Fruit fly (Drosophila melanogaster) whole organism, embryonic: ENCODE measurements around the gene CG42323.

Experiments used
- Atf3 ChIP-seq: fragments of 200-800 bp; sonication (Bioruptor generic); optimal IDR thresholded peaks from 3 replicates; lab custom pipeline; 2016; ENCODE audit warnings: missing biosample characterization, missing genetic modification characterization
- B-H1 ChIP-seq: fragments of 200-800 bp; sonication (Bioruptor generic); IDR thresholded peaks from 3 replicates; pipeline ENCODE4 v1.3.6; 2022; ENCODE audit warnings: missing biosample characterization, missing genetic modification characterization
- Bgb ChIP-seq: fragments of 200-800 bp; sonication (Bioruptor generic); IDR thresholded peaks from 2 replicates; pipeline ENCODE4 v1.3.6; 2022; ENCODE audit warnings: missing biosample characterization, missing genetic modification characterization; ENCODE audit not compliant: partially characterized antibody
- C15 ChIP-seq: fragments of 200-800 bp; sonication (Bioruptor generic); IDR thresholded peaks from 3 replicates; pipeline ENCODE4 v1.3.6; 2022; ENCODE audit warnings: missing biosample characterization, missing genetic modification characterization
- CG10274 ChIP-seq: fragments of 200-800 bp; sonication (Bioruptor generic); optimal IDR thresholded peaks from 3 replicates; lab custom pipeline; 2017; ENCODE audit warnings: missing biosample characterization, mild to moderate bottlenecking, missing genetic modification characterization
- CG11398 ChIP-seq: fragments of 200-800 bp; sonication (Bioruptor generic); optimal IDR thresholded peaks from 2 replicates; lab custom pipeline; 2016; ENCODE audit warnings: missing biosample characterization, missing genetic modification characterization
- CG12104 ChIP-seq: fragments of 200-800 bp; sonication (Bioruptor generic); optimal IDR thresholded peaks from 3 replicates; lab custom pipeline; 2016; ENCODE audit warnings: missing biosample characterization, missing genetic modification characterization
- CG13894 ChIP-seq: fragments of 200-800 bp; sonication (Bioruptor generic); optimal IDR thresholded peaks from 3 replicates; lab custom pipeline; 2018; ENCODE audit warnings: missing biosample characterization, mild to moderate bottlenecking, missing genetic modification characterization, moderate library complexity
- CG1529 ChIP-seq: fragments of 200-800 bp; sonication (Bioruptor generic); optimal IDR thresholded peaks from 3 replicates; lab custom pipeline; 2018; ENCODE audit warnings: missing biosample characterization, missing genetic modification characterization
- CG2712 ChIP-seq: fragments of 200-800 bp; optimal IDR thresholded peaks from 3 replicates; lab custom pipeline; 2019; ENCODE audit warnings: missing biosample characterization, mild to moderate bottlenecking, missing genetic modification characterization, moderate library complexity
- CG2889 ChIP-seq: fragments of 200-800 bp; sonication (Bioruptor generic); IDR thresholded peaks from 3 replicates; pipeline ENCODE4 v1.3.6; 2022; ENCODE audit warnings: missing biosample characterization, missing genetic modification characterization
- CG31224 ChIP-seq: fragments of 200-800 bp; sonication (Bioruptor generic); IDR thresholded peaks from 2 replicates; pipeline ENCODE4 v1.3.6; 2022; ENCODE audit warnings: missing biosample characterization, missing genetic modification characterization
- CG32772 ChIP-seq: fragments of 200-800 bp; sonication (Bioruptor generic); IDR thresholded peaks from 2 replicates; pipeline ENCODE4 v1.3.6; 2022; ENCODE audit warnings: missing biosample characterization, missing genetic modification characterization
- CG42726 ChIP-seq: fragments of 200-800 bp; sonication (Bioruptor generic); IDR thresholded peaks from 2 replicates; pipeline ENCODE4 v1.3.6; 2022; ENCODE audit warnings: missing biosample characterization, missing genetic modification characterization; ENCODE audit not compliant: partially characterized antibody
- CG4404 ChIP-seq: fragments of 200-800 bp; sonication (Bioruptor generic); IDR thresholded peaks from 2 replicates; pipeline ENCODE4 v1.3.6; 2022; ENCODE audit warnings: missing biosample characterization, missing genetic modification characterization
- CTCF ChIP-seq: fragments of 200-800 bp; sonication (Bioruptor generic); optimal IDR thresholded peaks from 2 replicates; lab custom pipeline; 2017; ENCODE audit warnings: missing biosample characterization, mild to moderate bottlenecking, missing genetic modification characterization, moderate library complexity
- Dip2 ChIP-seq: fragments of 200-800 bp; sonication (Bioruptor generic); IDR thresholded peaks from 2 replicates; pipeline ENCODE4 v1.3.6; 2022; ENCODE audit warnings: missing biosample characterization, missing genetic modification characterization
- Ets65A ChIP-seq: fragments of 200-800 bp; sonication (Bioruptor generic); peaks from one replicate; lab custom pipeline; 2016; ENCODE audit warnings: missing biosample characterization, missing genetic modification characterization
- HLH3B ChIP-seq: fragments of 200-800 bp; sonication (Bioruptor generic); IDR thresholded peaks from 2 replicates; pipeline ENCODE4 v1.3.6; 2022; ENCODE audit warnings: missing biosample characterization, missing genetic modification characterization
- Kr ChIP-seq: fragments of 200-800 bp; sonication (Bioruptor generic); optimal IDR thresholded peaks from 2 replicates; lab custom pipeline; 2017; ENCODE audit warnings: missing biosample characterization, mild to moderate bottlenecking, missing genetic modification characterization
- Max ChIP-seq: fragments of 200-800 bp; sonication (Bioruptor generic); optimal IDR thresholded peaks from 2 replicates; lab custom pipeline; 2016; ENCODE audit warnings: missing biosample characterization, mild to moderate bottlenecking, missing genetic modification characterization
- Med ChIP-seq: fragments of 200-800 bp; sonication (Bioruptor generic); peaks from one replicate; lab custom pipeline; 2016; ENCODE audit warnings: missing biosample characterization, missing genetic modification characterization, mild to moderate bottlenecking, inconsistent platforms, moderate library complexity
- Opbp ChIP-seq: fragments of 200-800 bp; sonication (Bioruptor generic); IDR thresholded peaks from 3 replicates; pipeline ENCODE4 v1.3.6; 2022; ENCODE audit warnings: missing biosample characterization, missing genetic modification characterization; ENCODE audit not compliant: partially characterized antibody
- Stat92E ChIP-seq, 3 experiments: fragments of >200 bp in 2 of 3; fragments of 200-800 bp in 1 of 3; sonication (Bioruptor generic) in 1 of 3; optimal IDR thresholded peaks; 2 replicates each; lab custom pipeline; 2017 to 2019; ENCODE audit warnings: missing biosample characterization in 3 of 3, missing genetic modification characterization in 3 of 3, mild to moderate bottlenecking in 1 of 3, moderate library complexity in 1 of 3
- Vsx1 ChIP-seq: fragments of 200-800 bp; sonication (Bioruptor generic); optimal IDR thresholded peaks from 2 replicates; lab custom pipeline; 2017; ENCODE audit warnings: missing biosample characterization, mild to moderate bottlenecking, missing genetic modification characterization, missing genetic modification reagents
- Xrp1 ChIP-seq: fragments of 200-800 bp; sonication (Bioruptor generic); IDR thresholded peaks from 2 replicates; pipeline ENCODE4 v1.3.6; 2022; ENCODE audit warnings: missing biosample characterization, missing genetic modification characterization
- YL-1 ChIP-seq: fragments of 200-800 bp; sonication (Bioruptor generic); optimal IDR thresholded peaks from 3 replicates; lab custom pipeline; 2017; ENCODE audit warnings: missing biosample characterization, mild to moderate bottlenecking, missing genetic modification characterization
- al ChIP-seq: fragments of 200-800 bp; sonication (Bioruptor generic); IDR thresholded peaks from 2 replicates; pipeline ENCODE4 v1.3.6; 2022; ENCODE audit warnings: missing biosample characterization, missing genetic modification characterization
- bab2 ChIP-seq: fragments of 200-800 bp; sonication (Bioruptor generic); optimal IDR thresholded peaks from 2 replicates; lab custom pipeline; 2016; ENCODE audit warnings: missing biosample characterization, missing genetic modification characterization
- bowl ChIP-seq: fragments of 200-800 bp; sonication (Bioruptor generic); IDR thresholded peaks from 2 replicates; pipeline ENCODE4 v1.3.6; 2022; ENCODE audit warnings: missing biosample characterization, missing genetic modification characterization
- croc ChIP-seq: fragments of 200-800 bp; sonication (Bioruptor generic); conservative IDR thresholded peaks from 3 replicates; pipeline ENCODE4 v1.3.6; 2022; ENCODE audit warnings: missing biosample characterization, missing genetic modification characterization
- crol ChIP-seq: fragments of 200-800 bp; sonication (Bioruptor generic); IDR thresholded peaks from 2 replicates; pipeline ENCODE4 v1.3.6; 2022; ENCODE audit warnings: missing biosample characterization, missing genetic modification characterization
- cwo ChIP-seq: fragments of 200-800 bp; sonication (Bioruptor generic); optimal IDR thresholded peaks from 3 replicates; lab custom pipeline; 2017; ENCODE audit warnings: missing biosample characterization, missing genetic modification characterization, mild to moderate bottlenecking, moderate library complexity, missing genetic modification reagents
- da ChIP-seq: fragments of 200-800 bp; sonication (Bioruptor generic); optimal IDR thresholded peaks from 2 replicates; lab custom pipeline; 2016; ENCODE audit warnings: missing biosample characterization, missing genetic modification characterization
- gro ChIP-seq: fragments of 200-800 bp; sonication (Bioruptor generic); optimal IDR thresholded peaks from 2 replicates; lab custom pipeline; 2016; ENCODE audit warnings: missing biosample characterization, missing genetic modification characterization
- nmo ChIP-seq: fragments of 200-800 bp; sonication (Bioruptor generic); optimal IDR thresholded peaks from 2 replicates; lab custom pipeline; 2018; ENCODE audit warnings: missing biosample characterization, mild to moderate bottlenecking, missing genetic modification characterization, moderate library complexity
- onecut ChIP-seq: fragments of 200-800 bp; sonication (Bioruptor generic); IDR thresholded peaks from 2 replicates; pipeline ENCODE4 v1.3.6; 2022; ENCODE audit warnings: missing biosample characterization, missing genetic modification characterization
- prd ChIP-seq, 3 experiments: fragments of >200 bp in 2 of 3; fragments of 200-800 bp in 1 of 3; sonication (Bioruptor generic) in 1 of 3; optimal IDR thresholded peaks in 2 of 3; IDR thresholded peaks in 1 of 3; 2 replicates in 2 of 3; 3 replicates in 1 of 3; pipeline versions ENCODE4 v1.3.6 to Lab custom; 2017 to 2022; ENCODE audit warnings: missing biosample characterization in 1 of 3, missing genetic modification characterization in 1 of 3
- ro ChIP-seq: fragments of 200-800 bp; sonication (Bioruptor generic); IDR thresholded peaks from 2 replicates; pipeline ENCODE4 v1.3.6; 2022; ENCODE audit warnings: missing biosample characterization, missing genetic modification characterization
- sc ChIP-seq, 3 experiments: fragments of >200 bp in 2 of 3; fragments of 200-800 bp in 1 of 3; sonication (Bioruptor generic) in 1 of 3; optimal IDR thresholded peaks; 2 replicates in 2 of 3; 3 replicates in 1 of 3; lab custom pipeline; 2017; ENCODE audit warnings: mild to moderate bottlenecking in 1 of 3, missing biosample characterization in 1 of 3, missing genetic modification characterization in 1 of 3, missing genetic modification reagents in 1 of 3
- zen2 ChIP-seq: fragments of 200-800 bp; sonication (Bioruptor generic); IDR thresholded peaks from 3 replicates; pipeline ENCODE4 v1.3.6; 2022; ENCODE audit warnings: missing biosample characterization, missing genetic modification characterization; ENCODE audit not compliant: partially characterized antibody

The CG42323 gene

DNA sequence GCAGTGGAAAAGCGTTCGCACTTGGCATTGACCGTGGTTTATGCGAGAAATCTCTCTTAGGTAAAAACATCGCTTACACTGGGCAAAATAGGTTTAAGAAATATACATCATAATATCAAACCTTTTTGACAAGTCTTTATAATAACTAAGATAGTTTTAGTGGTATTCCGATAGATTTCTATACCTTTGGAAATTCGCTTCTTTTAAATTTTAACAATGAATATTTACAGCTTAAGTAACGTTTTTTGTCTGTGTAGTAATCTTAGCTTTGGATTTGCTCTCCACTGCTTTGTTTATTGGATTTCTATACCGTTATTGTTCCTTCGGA, 14.9 kb upstream of the CG42323 start (continued):
- TF ChIP-seq Max (GFP tag; lab: Kevin White, UChicago) (no peak), CG4404 (GFP tag; lab: Robert Waterston, UW) (no peak), CG12104 (GFP tag; lab: Kevin White, UChicago) (no peak), al (GFP tag; lab: Robert Waterston, UW) (no peak), Opbp (GFP tag; lab: Robert Waterston, UW) (no peak), HLH3B (no peak), Stat92E (GFP tag; optimal IDR thresholded peaks at IDR 0.05; lab: Kevin White, UChicago) (no peak), Xrp1 (GFP tag; lab: Robert Waterston, UW) (peak; percentile 28; the same call in 1 of the 2 replicates), C15 (GFP tag; lab: Robert Waterston, UW) (no peak), Atf3 (no peak), nmo (GFP tag; lab: Kevin White, UChicago) (peak; percentile 5), Ets65A (peak; percentile 82), CG42726 (no peak), zen2 (no peak), Kr (GFP tag; lab: Kevin White, UChicago) (no peak), da (GFP tag; lab: Kevin White, UChicago) (no peak), croc (GFP tag; lab: Robert Waterston, UW) (no peak), CG2712 (tag; lab: Kevin White, UChicago) (peak; percentile 10), prd (optimal IDR thresholded peaks at IDR 0.05; lab: Kevin White, UChicago) (no peak), prd (GFP tag; IDR thresholded peaks at IDR 0.05; lab: Robert Waterston, UW) (peak; percentile 33; the same call in 1 of the 3 replicates), YL-1 (GFP tag; lab: Kevin White, UChicago) (no peak), CG13894 (tag; lab: Kevin White, UChicago) (no peak), B-H1 (GFP tag; lab: Robert Waterston, UW) (no peak)

DNA sequence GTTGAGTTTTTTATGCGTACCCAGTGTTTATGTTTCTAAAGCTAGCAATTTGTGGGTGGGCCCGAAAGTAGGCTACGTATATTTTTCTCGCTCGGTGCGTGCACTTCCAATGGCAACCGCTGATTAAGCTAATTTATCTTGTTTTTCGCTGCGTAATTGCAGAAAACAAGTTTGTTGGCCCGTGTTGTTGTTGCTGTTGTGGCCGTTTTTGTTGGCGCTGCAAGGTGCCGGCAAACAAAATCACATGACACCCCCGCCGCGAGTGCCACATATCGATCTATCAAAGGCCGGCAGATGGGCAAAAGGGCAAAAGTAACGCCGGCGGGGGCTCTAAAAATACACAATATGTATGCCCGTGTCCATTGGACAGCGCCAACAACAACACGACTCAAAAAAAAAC, 12.8 kb upstream of the CG42323 start:
- TF ChIP-seq bab2 (GFP tag; lab: Kevin White, UChicago) = no peak
- TF ChIP-seq CG2889 (GFP tag; lab: Robert Waterston, UW) = no peak
- no peak for TF ChIP-seq CG11398
- TF ChIP-seq cwo (GFP tag; lab: Kevin White, UChicago) = no peak
- no peak for TF ChIP-seq sc (optimal IDR thresholded peaks at IDR 0.05; lab: Kevin White, UChicago)
- no peak for TF ChIP-seq sc (GFP tag; optimal IDR thresholded peaks at IDR 0.05; lab: Kevin White, UChicago)
- no peak for TF ChIP-seq bowl (GFP tag; lab: Robert Waterston, UW)
- TF ChIP-seq CTCF (GFP tag; lab: Kevin White, UChicago) = no peak
- peak; percentile 72 for TF ChIP-seq onecut (GFP tag; lab: Robert Waterston, UW)
- TF ChIP-seq CG1529 (GFP tag; lab: Kevin White, UChicago) = no peak
- no peak for TF ChIP-seq CG31224 (GFP tag; lab: Robert Waterston, UW)
- TF ChIP-seq gro (GFP tag; lab: Kevin White, UChicago) = no peak
- TF ChIP-seq Vsx1 = peak; percentile 54
- no peak for TF ChIP-seq Bgb
- no peak for TF ChIP-seq CG32772 (GFP tag; lab: Robert Waterston, UW)
- TF ChIP-seq ro (GFP tag; lab: Robert Waterston, UW) = no peak
- no peak for TF ChIP-seq Dip2 (GFP tag; lab: Robert Waterston, UW)
- TF ChIP-seq CG10274 (GFP tag; lab: Kevin White, UChicago) = no peak
- peak; percentile 53 for TF ChIP-seq Med (GFP tag; lab: Kevin White, UChicago)
- peak; percentile 27; the same call in 1 of the 2 replicates for TF ChIP-seq crol (GFP tag; lab: Robert Waterston, UW)
- TF ChIP-seq, all 482 proteins: peak for 4
